Worm (Caenorhabditis elegans) whole organism, early embryonic: ENCODE measurements around the gene acr-14.

Source experiments
- F13C5.2 ChIP-seq: sonication (generic microtip); optimal IDR thresholded peaks from 2 replicates; lab custom pipeline; 2017; ENCODE audit warnings: mild to moderate bottlenecking, missing genetic modification characterization, inconsistent platforms, missing compliant biosample characterization
- aly-1 ChIP-seq: sonication (generic microtip); optimal IDR thresholded peaks from 2 replicates; lab custom pipeline; 2016; ENCODE audit warnings: missing genetic modification characterization, missing compliant biosample characterization
- ama-1 ChIP-seq: fragments of 150-350 bp; optimal IDR thresholded peaks from 2 replicates; lab custom pipeline; 2014
- flt-1 ChIP-seq: fragments of 200-800 bp; sonication (Bioruptor generic); IDR thresholded peaks from 2 replicates; pipeline ENCODE4 v1.3.6; 2022; ENCODE audit warnings: missing genetic modification characterization, missing compliant biosample characterization
- hmbx-1 ChIP-seq: sonication (generic microtip); optimal IDR thresholded peaks from 2 replicates; lab custom pipeline; 2016; ENCODE audit warnings: mild to moderate bottlenecking, missing genetic modification characterization, missing compliant biosample characterization
- hnd-1 ChIP-seq: sonication (generic microtip); optimal IDR thresholded peaks from 2 replicates; lab custom pipeline; 2016; ENCODE audit warnings: missing genetic modification characterization, missing compliant biosample characterization
- scrt-1 ChIP-seq: fragments of 200-800 bp; sonication (Bioruptor generic); IDR thresholded peaks from 2 replicates; pipeline ENCODE4 v1.3.6; 2022; ENCODE audit warnings: missing genetic modification characterization, missing compliant biosample characterization

DNA sequence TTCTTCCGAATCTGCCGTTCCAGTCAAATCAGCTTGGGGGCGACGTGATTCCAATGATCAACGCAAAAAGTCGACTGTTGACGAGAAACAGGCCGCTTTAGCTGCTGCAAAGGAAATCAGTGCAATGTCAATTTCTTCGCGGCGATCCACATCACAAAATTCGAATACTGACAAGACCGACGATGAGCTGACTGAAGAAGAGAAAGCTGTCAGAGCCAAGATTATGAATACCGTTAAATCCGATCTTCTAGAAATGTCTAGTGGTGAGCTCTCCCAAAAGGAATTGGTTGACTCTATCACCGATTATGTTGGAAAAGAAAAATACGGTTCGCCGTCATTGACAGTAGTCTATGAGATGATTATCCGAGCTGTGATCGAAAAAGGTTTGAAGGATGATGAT is 43.3 kb upstream of the acr-14 start:
- TF ChIP-seq hmbx-1 (tag; lab: Kevin White, UChicago): no peak
- no peak for TF ChIP-seq aly-1 (tag; lab: Kevin White, UChicago)
- TF ChIP-seq flt-1 (GFP tag; lab: Robert Waterston, UW): no peak
- TF ChIP-seq F13C5.2: no peak
- TF ChIP-seq ama-1: no peak
- no peak for TF ChIP-seq hnd-1 (tag; lab: Kevin White, UChicago)
- no peak for TF ChIP-seq scrt-1 (GFP tag; lab: Robert Waterston, UW)
